Worm (Caenorhabditis elegans): ENCODE measurements around the gene reps-1.

ce11 chrV:18993017-18993416 is 2.7 kb upstream of the reps-1 start:
- TF ChIP-seq egl-27 (tag; optimal IDR thresholded peaks at IDR 0.05) (no peak), mdl-1 (tag; optimal IDR thresholded peaks at IDR 0.05) (no peak), pqm-1 (tag; optimal IDR thresholded peaks at IDR 0.05) (no peak), F49E8.2 (tag; optimal IDR thresholded peaks at IDR 0.05; ENCODE audit: borderline replicate concordance) (no peak)
